Fruit fly (Drosophila melanogaster): ENCODE data around the gene Cpr30F.

Gene Cpr30F

DNA sequence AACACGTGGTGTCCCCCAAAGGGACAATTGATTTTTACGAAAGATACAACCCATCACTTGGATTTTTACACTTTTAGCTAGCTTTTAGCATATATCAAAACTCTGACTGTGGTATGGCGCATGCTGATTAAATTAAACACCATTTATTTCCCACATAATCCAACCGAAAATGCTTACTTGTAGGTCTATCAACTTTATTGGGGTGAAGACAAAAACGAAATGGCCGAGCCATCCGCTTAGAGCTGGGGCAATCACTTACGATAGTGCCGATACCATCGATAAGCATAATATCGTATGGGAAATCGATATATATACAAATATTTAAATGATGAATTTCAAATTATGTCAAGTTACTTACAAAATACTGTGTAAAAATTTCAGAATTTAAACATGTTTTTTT is 35.7 kb downstream of the Cpr30F start, which contains the start of gene RpS2:
RpS2 (minus strand) TSS at position 257 of the 400 bp plus-strand sequence.
- TF ChIP-seq psq (optimal IDR thresholded peaks at IDR 0.05) (no peak), insv (optimal IDR thresholded peaks at IDR 0.05) (no peak), Myc (optimal IDR thresholded peaks at IDR 0.05) (no peak), ttk (optimal IDR thresholded peaks at IDR 0.05) (no peak), Sin3A (optimal IDR thresholded peaks at IDR 0.05) (no peak), h (optimal IDR thresholded peaks at IDR 0.05) (no peak)

DNA sequence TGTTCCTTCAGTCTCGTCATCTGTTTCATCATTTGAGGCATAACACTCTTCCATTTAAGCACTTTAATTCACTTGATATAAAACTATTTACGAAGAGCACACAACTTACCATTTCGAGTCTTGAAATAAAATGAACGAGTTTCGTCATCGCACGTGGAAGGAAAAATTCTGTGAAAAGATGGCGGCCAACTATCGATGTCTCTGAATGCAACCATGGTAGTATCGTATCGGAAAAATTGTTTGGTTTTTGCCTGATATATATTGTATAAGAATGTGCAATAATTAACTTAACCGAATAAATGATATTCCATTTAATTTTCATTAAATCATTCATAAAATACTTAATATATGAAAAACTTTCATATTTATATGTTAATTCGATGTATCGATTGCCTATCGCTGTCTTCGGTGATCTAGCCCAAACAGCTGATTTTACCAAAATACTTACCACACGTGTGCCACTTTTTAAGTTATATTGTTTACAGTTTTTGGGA is 38.0 kb downstream of the Cpr30F start, which contains the start of gene Bka:
Bka (plus strand) TSS at position 417 of the 494 bp plus-strand sequence.
- TF ChIP-seq psq (optimal IDR thresholded peaks at IDR 0.05) (no peak), h (optimal IDR thresholded peaks at IDR 0.05) (no peak), Myc (optimal IDR thresholded peaks at IDR 0.05) (no peak), Sin3A (optimal IDR thresholded peaks at IDR 0.05) (no peak), ttk (optimal IDR thresholded peaks at IDR 0.05) (no peak), insv (optimal IDR thresholded peaks at IDR 0.05) (no peak)

DNA sequence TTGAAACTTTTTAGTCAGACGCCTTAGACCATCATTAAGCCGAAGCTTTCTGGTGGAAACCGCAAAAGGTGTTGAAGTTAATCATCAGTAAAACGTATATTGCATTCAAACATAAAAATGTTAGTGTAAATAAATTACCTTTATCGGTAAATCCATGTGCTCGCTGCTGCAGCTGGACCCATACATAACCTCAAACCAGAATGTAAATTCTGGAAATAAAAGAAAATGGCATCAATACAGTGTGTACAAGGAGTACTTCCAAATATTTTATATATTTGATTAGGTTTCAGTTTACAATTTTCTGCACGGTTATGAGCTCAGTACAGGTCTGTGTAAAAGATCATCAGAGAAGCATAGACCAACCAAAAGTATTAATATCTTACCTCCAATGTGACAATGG is 38.8 kb downstream of the Cpr30F start:
- TF ChIP-seq insv (optimal IDR thresholded peaks at IDR 0.05) (no peak), psq (optimal IDR thresholded peaks at IDR 0.05) (no peak), Myc (optimal IDR thresholded peaks at IDR 0.05) (no peak), h (optimal IDR thresholded peaks at IDR 0.05) (no peak), Sin3A (optimal IDR thresholded peaks at IDR 0.05) (no peak), ttk (optimal IDR thresholded peaks at IDR 0.05) (no peak)

DNA sequence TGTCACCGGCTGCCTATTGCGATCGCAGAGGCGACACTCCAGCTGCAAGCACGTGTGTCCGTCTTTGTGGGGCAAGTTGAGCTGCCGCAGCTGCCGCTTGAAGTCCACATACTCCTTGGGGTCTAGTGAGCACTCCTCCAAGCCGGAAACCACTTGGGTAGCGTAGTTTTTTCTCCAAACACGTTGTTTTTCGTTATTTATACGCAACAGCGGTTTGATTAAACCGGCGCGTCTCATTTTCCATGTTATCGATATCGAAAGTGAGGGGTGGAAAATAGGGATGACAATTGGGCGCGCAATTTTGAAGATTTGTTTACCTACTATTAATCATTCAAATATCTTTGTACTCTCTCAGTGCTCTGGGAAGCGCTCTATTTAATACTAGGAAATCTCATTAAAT is 39.8 kb downstream of the Cpr30F start, which contains the start of gene mtDNA-helicase:
mtDNA-helicase (minus strand) TSS at position 264 of the 400 bp plus-strand sequence.
- no peak for TF ChIP-seq ttk (optimal IDR thresholded peaks at IDR 0.05)
- TF ChIP-seq h (optimal IDR thresholded peaks at IDR 0.05): no peak
- TF ChIP-seq Myc (optimal IDR thresholded peaks at IDR 0.05): no peak
- TF ChIP-seq Sin3A (optimal IDR thresholded peaks at IDR 0.05): no peak

DNA sequence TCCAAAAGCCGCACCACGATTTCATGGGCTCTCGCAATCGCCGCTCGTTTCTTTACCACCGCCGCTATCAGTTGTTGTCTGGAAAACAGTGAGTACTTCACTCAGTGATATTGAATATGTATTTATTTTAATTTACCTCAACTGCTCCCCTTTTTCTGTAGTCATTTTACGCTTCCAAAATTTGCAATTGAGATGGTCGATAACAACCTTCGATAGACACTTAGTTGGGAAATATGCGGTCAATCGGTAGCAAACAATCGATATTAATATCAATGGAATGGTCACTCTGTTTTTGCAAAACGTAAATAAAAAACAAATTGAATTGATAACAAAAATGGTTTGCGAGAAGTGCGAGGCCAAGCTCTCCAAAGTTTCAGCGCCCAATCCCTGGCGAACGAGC is 42.4 kb downstream of the Cpr30F start, which contains the start of the genes CG34183 and CG4537:
CG34183 (minus strand) TSS at position 197 of the 400 bp plus-strand sequence.
CG4537 (plus strand) TSS at position 310 of the 400 bp plus-strand sequence.
- no peak for TF ChIP-seq Myc (optimal IDR thresholded peaks at IDR 0.05)
- no peak for TF ChIP-seq psq (optimal IDR thresholded peaks at IDR 0.05)
- TF ChIP-seq Sin3A (optimal IDR thresholded peaks at IDR 0.05): no peak
- TF ChIP-seq insv (optimal IDR thresholded peaks at IDR 0.05): no peak
- TF ChIP-seq ttk (optimal IDR thresholded peaks at IDR 0.05): no peak
- no peak for TF ChIP-seq h (optimal IDR thresholded peaks at IDR 0.05)

dm6 chr2L:9887856-9888269 is 45.1 kb downstream of the Cpr30F start, which contains the start of gene Fkbp59:
TSS of gene Fkbp59 (plus strand) at chr2L:9888005.
- TF ChIP-seq Myc (optimal IDR thresholded peaks at IDR 0.05): no peak
- TF ChIP-seq ttk (optimal IDR thresholded peaks at IDR 0.05): no peak

dm6 chr2L:9886086-9886485 is 46.9 kb downstream of the Cpr30F start, which contains the start of gene nAChRalpha6:
TSS of gene nAChRalpha6 (minus strand) at chr2L:9886250.
- TF ChIP-seq Sin3A (optimal IDR thresholded peaks at IDR 0.05) (no peak), psq (optimal IDR thresholded peaks at IDR 0.05) (no peak), ttk (optimal IDR thresholded peaks at IDR 0.05) (no peak), Myc (optimal IDR thresholded peaks at IDR 0.05) (no peak), insv (optimal IDR thresholded peaks at IDR 0.05) (no peak), h (optimal IDR thresholded peaks at IDR 0.05) (no peak)

DNA sequence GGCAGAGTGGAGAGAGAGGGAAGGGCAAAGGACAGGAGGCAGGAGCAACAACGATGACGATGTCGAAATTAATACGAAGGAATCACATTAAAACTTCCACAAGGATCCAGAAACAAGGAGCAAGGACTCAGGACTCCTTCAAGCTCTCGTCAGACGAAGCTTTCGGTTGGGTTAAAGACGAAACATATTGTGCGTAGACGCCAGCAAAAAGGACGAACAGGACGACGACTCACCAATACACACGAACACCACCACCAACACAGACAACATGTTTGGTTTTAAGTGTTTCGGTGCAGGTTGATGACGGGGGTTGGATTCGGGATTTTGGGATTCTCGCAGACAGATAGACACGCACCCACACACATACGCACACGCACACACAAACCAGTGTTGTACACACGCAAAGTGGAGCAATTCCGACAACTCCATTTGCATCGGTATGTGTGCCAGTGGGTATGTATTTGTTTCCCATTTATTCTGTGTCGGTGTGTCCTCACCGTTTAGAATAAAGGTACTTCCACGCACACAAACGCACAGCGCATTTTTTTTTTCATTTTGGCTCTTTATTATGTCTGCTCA is 50.5 kb downstream of the Cpr30F start:
- no peak for TF ChIP-seq Myc (optimal IDR thresholded peaks at IDR 0.05)
- no peak for TF ChIP-seq Sin3A (optimal IDR thresholded peaks at IDR 0.05)
- TF ChIP-seq insv (optimal IDR thresholded peaks at IDR 0.05): no peak
- no peak for TF ChIP-seq ttk (optimal IDR thresholded peaks at IDR 0.05)
- TF ChIP-seq h (optimal IDR thresholded peaks at IDR 0.05): no peak
- TF ChIP-seq psq (optimal IDR thresholded peaks at IDR 0.05): no peak

All from Kc167 (cell line).